Fruit fly (Drosophila melanogaster): ENCODE results near the gene CG7730.

The CG7730 gene

DNA sequence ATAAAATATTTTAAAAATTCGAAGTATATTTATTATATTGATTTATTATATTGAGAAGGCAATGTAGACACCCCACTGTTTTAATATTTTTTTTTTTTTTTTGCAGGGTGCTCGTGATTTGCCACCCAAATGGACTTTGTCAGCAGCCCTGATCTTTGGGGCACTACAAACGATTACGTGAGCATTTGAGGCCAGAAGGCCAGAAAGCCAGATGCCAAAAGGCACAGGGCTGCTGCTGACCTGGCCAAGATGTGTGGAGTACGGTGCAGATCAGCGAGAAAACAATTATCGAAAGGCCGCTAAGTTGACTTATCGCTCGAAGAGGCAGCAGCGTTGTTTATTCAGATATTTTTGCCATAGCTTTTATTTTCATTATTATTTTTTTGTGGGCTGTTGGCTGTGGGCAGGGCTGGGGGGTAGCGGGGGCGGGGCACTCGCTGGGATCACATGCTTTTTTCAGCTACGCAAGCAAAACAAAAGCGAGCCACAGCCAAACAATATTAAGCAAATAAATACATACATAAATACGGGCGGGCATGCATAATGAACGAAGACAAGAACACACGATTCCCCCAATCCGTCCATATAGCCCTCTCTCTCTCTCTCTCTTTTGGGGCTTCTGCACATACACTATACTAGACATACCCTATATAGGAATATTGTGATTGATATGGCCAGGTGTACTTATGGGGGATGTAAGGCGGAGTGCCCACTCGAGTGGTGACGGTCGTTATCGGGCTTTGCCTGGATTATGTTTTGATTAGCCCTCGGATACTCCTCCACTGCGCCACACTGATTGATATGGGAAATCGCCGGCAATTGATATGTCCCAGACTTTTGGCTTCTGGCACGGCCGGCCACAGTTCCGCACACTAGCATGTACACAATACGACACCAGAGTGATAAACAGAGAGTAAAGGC lies 23.8 kb upstream of the CG7730 start:
- no peak for TF ChIP-seq bbx (GFP tag; IDR thresholded peaks at IDR 0.05; ENCODE audit: partially characterized antibody)
- TF ChIP-seq schlank (tag; optimal IDR thresholded peaks at IDR 0.05), result peak; percentile 7
- TF ChIP-seq ase (GFP tag; IDR thresholded peaks at IDR 0.05), result 0 out of 3 replicates have a peak, but pooled peaks have one; percentile 28
- no peak for TF ChIP-seq CG17385 (GFP tag; optimal IDR thresholded peaks at IDR 0.05)
- peak; percentile 68 for TF ChIP-seq CG6765 (GFP tag; optimal IDR thresholded peaks at IDR 0.05)
- peak; percentile 12 for TF ChIP-seq CG18599 (GFP tag; optimal IDR thresholded peaks at IDR 0.05)
- no peak for TF ChIP-seq CG6689 (GFP tag; IDR thresholded peaks at IDR 0.05)
- peak; percentile 13 for TF ChIP-seq cg (GFP tag; optimal IDR thresholded peaks at IDR 0.05)
- peak; percentile 86 for TF ChIP-seq sug (tag; optimal IDR thresholded peaks at IDR 0.05)
- TF ChIP-seq sob (GFP tag; IDR thresholded peaks at IDR 0.05), result 0 out of 2 replicates have a peak, but pooled peaks have one; percentile 8
- peak; percentile 57; the same call in 1 of the 2 replicates for TF ChIP-seq Atf6 (GFP tag; IDR thresholded peaks at IDR 0.05)
- no peak for TF ChIP-seq inv (GFP tag; IDR thresholded peaks at IDR 0.05; ENCODE audit: partially characterized antibody)
- TF ChIP-seq Mrtf (GFP tag; IDR thresholded peaks at IDR 0.05), result 0 out of 3 replicates have a peak, but pooled peaks have one; percentile 26
- no peak for TF ChIP-seq E2f2 (GFP tag; IDR thresholded peaks at IDR 0.05)
- TF ChIP-seq CG7745 (tag; optimal IDR thresholded peaks at IDR 0.05), result no peak
- no peak for TF ChIP-seq twi (tag; optimal IDR thresholded peaks at IDR 0.05)
- peak; percentile 31; the same call in 1 of the 2 replicates for TF ChIP-seq Adf1 (GFP tag; IDR thresholded peaks at IDR 0.05)
- TF ChIP-seq CG2889 (GFP tag; IDR thresholded peaks at IDR 0.05), result no peak
- TF ChIP-seq NfI (GFP tag; optimal IDR thresholded peaks at IDR 0.05), result no peak
- TF ChIP-seq CG7786 (GFP tag; optimal IDR thresholded peaks at IDR 0.05), result no peak
- peak; percentile 84 for TF ChIP-seq Vsx1 (GFP tag; optimal IDR thresholded peaks at IDR 0.05)
- TF ChIP-seq gem (tag; optimal IDR thresholded peaks at IDR 0.05), result peak; percentile 16
- TF ChIP-seq CG13296 (GFP tag; optimal IDR thresholded peaks at IDR 0.05), result peak; percentile 48
- no peak for TF ChIP-seq pzg (GFP tag; optimal IDR thresholded peaks at IDR 0.05)
- TF ChIP-seq pum (GFP tag; optimal IDR thresholded peaks at IDR 0.05), result no peak
- peak in 1 of 2 experiments; percentile 33 for TF ChIP-seq Hr51 (GFP tag; optimal IDR thresholded peaks at IDR 0.05)
- no peak for TF ChIP-seq CG14014 (GFP tag; IDR thresholded peaks at IDR 0.05)
- TF ChIP-seq Hey (tag; optimal IDR thresholded peaks at IDR 0.05), result peak; percentile 69
- TF ChIP-seq ac (GFP tag; optimal IDR thresholded peaks at IDR 0.05), result no peak
- peak; percentile 28 for TF ChIP-seq Xrp1 (GFP tag; IDR thresholded peaks at IDR 0.05)
- TF ChIP-seq HHEX (GFP tag; optimal IDR thresholded peaks at IDR 0.05), result peak; percentile 15
- TF ChIP-seq chinmo (GFP tag; IDR thresholded peaks at IDR 0.05; ENCODE audit: partially characterized antibody), result peak; percentile 91; the same call in 2 of the 4 replicates
- TF ChIP-seq CG1832 (GFP tag; optimal IDR thresholded peaks at IDR 0.05), result no peak
- TF ChIP-seq crol (GFP tag; IDR thresholded peaks at IDR 0.05), result peak; percentile 82
- no peak for TF ChIP-seq CG1233 (GFP tag; optimal IDR thresholded peaks at IDR 0.05)
- TF ChIP-seq CG3065 (GFP tag; optimal IDR thresholded peaks at IDR 0.05), result no peak
- TF ChIP-seq Med (GFP tag), result peak; percentile 42
- peak; percentile 44 for TF ChIP-seq ATbp (GFP tag; optimal IDR thresholded peaks at IDR 0.05)
- TF ChIP-seq prd (optimal IDR thresholded peaks at IDR 0.05), result no peak
- no peak for TF ChIP-seq prd (GFP tag; IDR thresholded peaks at IDR 0.05)
- 0 out of 2 replicates have a peak, but pooled peaks have one; percentile 15 for TF ChIP-seq HLH3B (GFP tag; IDR thresholded peaks at IDR 0.05)
- TF ChIP-seq BtbVII (GFP tag; optimal IDR thresholded peaks at IDR 0.05), result peak; percentile 57
- no peak for TF ChIP-seq p53 (GFP tag; optimal IDR thresholded peaks at IDR 0.05)
- no peak for TF ChIP-seq gce (GFP tag; IDR thresholded peaks at IDR 0.05)
- peak; percentile 84 for TF ChIP-seq mirr (GFP tag; optimal IDR thresholded peaks at IDR 0.05)
- no peak for TF ChIP-seq kah (GFP tag; optimal IDR thresholded peaks at IDR 0.05)
- peak; percentile 77 for TF ChIP-seq CG12769 (tag; optimal IDR thresholded peaks at IDR 0.05)
- TF ChIP-seq abd-A (tag; optimal IDR thresholded peaks at IDR 0.05), result peak; percentile 62
